Worm (Caenorhabditis elegans) whole organism, midembryonic: Measurements from ENCODE around the gene F19B10.5.

Source experiments
- T22C8.4 ChIP-seq: fragments of 200-800 bp; sonication (Bioruptor generic); IDR thresholded peaks from 2 replicates; pipeline ENCODE4 v1.3.6; 2022; ENCODE audit warnings: missing genetic modification characterization, missing compliant biosample characterization
- cog-1 ChIP-seq: sonication (generic microtip); optimal IDR thresholded peaks from 2 replicates; lab custom pipeline; 2016; ENCODE audit warnings: missing genetic modification characterization, missing compliant biosample characterization
- flt-1 ChIP-seq: fragments of 200-800 bp; sonication (Bioruptor generic); IDR thresholded peaks from 2 replicates; pipeline ENCODE4 v1.3.6; 2022; ENCODE audit warnings: missing genetic modification characterization, missing compliant biosample characterization
- klf-2 ChIP-seq: fragments of 200-800 bp; sonication (Bioruptor generic); conservative IDR thresholded peaks from 2 replicates; pipeline ENCODE4 v1.3.6; 2022; ENCODE audit warnings: missing genetic modification reagents, missing genetic modification characterization, missing compliant biosample characterization
- med-1 ChIP-seq: sonication (generic microtip); optimal IDR thresholded peaks from 2 replicates; lab custom pipeline; 2017; ENCODE audit warnings: missing genetic modification characterization, mild to moderate bottlenecking, missing compliant biosample characterization, antibody characterized with exemption, missing genetic modification reagents; ENCODE audit not compliant: insufficient read depth
- ref-1 ChIP-seq: fragments of 200-800 bp; sonication (Bioruptor generic); conservative IDR thresholded peaks from 2 replicates; pipeline ENCODE4 v1.3.6; 2022; ENCODE audit warnings: missing genetic modification reagents, missing genetic modification characterization, missing compliant biosample characterization
- tab-1 ChIP-seq: fragments of 200-800 bp; sonication (Bioruptor generic); IDR thresholded peaks from 2 replicates; pipeline ENCODE4 v1.3.6; 2022; ENCODE audit warnings: missing genetic modification characterization, missing compliant biosample characterization
- ztf-23 ChIP-seq: fragments of 200-800 bp; sonication (Bioruptor generic); IDR thresholded peaks from 2 replicates; pipeline ENCODE4 v1.3.6; 2022; ENCODE audit warnings: missing genetic modification reagents, missing genetic modification characterization, missing compliant biosample characterization
- ztf-29 ChIP-seq: fragments of 200-800 bp; sonication (Bioruptor generic); IDR thresholded peaks from 2 replicates; pipeline ENCODE4 v1.3.6; 2022; ENCODE audit warnings: missing genetic modification reagents, missing genetic modification characterization, missing compliant biosample characterization

F19B10.5 gene

DNA sequence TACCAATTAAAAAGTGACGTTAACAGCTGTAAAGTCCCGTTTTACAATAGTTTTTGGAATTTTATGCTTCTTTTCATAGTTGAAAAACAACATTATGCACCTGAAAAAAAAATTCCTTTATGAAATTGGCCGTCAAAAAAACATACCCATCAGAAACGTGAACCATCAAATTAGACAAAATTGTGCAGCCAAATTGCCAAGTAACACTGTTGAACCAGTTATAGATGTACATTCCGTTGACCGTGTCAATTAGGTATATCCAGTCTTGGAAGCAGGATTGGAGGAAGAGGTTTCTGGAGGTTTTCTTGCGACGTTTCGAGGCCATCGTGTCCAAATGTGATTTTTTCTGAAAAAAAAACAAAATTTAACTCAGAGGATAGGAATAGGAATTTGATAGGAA lies 13.8 kb downstream of the F19B10.5 start, which contains the start of gene srx-97:
Gene srx-97 (minus strand): TSS at position 101 of the 400 bp plus-strand sequence.
- TF ChIP-seq klf-2 (GFP tag; lab: Robert Waterston, UW) = no peak
- no peak for TF ChIP-seq ref-1 (GFP tag; lab: Robert Waterston, UW)
- TF ChIP-seq ztf-23 = no peak
- no peak for TF ChIP-seq flt-1 (GFP tag; lab: Robert Waterston, UW)
- no peak for TF ChIP-seq T22C8.4 (GFP tag; lab: Robert Waterston, UW)
- no peak for TF ChIP-seq med-1 (GFP tag; lab: Kevin White, UChicago)
- TF ChIP-seq ztf-29 (GFP tag; lab: Robert Waterston, UW) = no peak
- no peak for TF ChIP-seq cog-1
- no peak for TF ChIP-seq tab-1 (GFP tag; lab: Robert Waterston, UW)

ce11 chrII:3670956-3671355 lies 15.5 kb downstream of the F19B10.5 start, which contains the start of gene srx-98:
srx-98 (minus strand) TSS chrII:3671056.
- TF ChIP-seq ztf-29 (GFP tag; lab: Robert Waterston, UW) (no peak), med-1 (GFP tag; lab: Kevin White, UChicago) (no peak), ztf-23 (no peak), ref-1 (GFP tag; lab: Robert Waterston, UW) (no peak), T22C8.4 (GFP tag; lab: Robert Waterston, UW) (no peak)

ce11 chrII:3673493-3673892 lies 18.0 kb downstream of the F19B10.5 start, which contains the start of gene sea-1:
sea-1 (minus strand) TSS chrII:3673593.
- no peak for TF ChIP-seq tab-1 (GFP tag; lab: Robert Waterston, UW)
- TF ChIP-seq med-1 (GFP tag; lab: Kevin White, UChicago) = no peak
- no peak for TF ChIP-seq klf-2 (GFP tag; lab: Robert Waterston, UW)
- no peak for TF ChIP-seq T22C8.4 (GFP tag; lab: Robert Waterston, UW)
- TF ChIP-seq ref-1 (GFP tag; lab: Robert Waterston, UW) = no peak
- no peak for TF ChIP-seq flt-1 (GFP tag; lab: Robert Waterston, UW)
- TF ChIP-seq ztf-23 = no peak
- TF ChIP-seq ztf-29 (GFP tag; lab: Robert Waterston, UW) = no peak
- no peak for TF ChIP-seq cog-1

DNA sequence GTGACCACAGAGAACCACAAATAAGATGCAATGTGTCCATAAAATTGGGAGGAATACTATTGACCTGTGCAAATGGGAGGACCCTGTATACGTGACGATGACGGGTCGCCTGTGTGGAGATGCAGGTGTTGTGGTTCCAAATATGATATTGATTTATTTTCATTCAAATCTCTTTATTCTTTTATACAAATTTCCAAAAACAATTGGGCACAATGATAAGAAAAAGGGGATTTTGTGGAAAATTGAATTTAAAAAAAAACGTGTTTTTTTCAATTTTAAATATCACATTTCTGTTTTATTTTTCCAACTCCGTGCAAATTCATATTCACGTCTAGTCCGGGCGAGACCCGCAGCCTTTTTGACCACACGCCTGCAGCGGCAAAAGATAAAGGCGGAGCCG lies 19.7 kb downstream of the F19B10.5 start, which contains the start of gene F19B10.2:
Gene F19B10.2 (plus strand): TSS at position 301 of the 400 bp plus-strand sequence.
- TF ChIP-seq tab-1 (GFP tag; lab: Robert Waterston, UW) (no peak), klf-2 (GFP tag; lab: Robert Waterston, UW) (no peak), flt-1 (GFP tag; lab: Robert Waterston, UW) (no peak), cog-1 (no peak), T22C8.4 (GFP tag; lab: Robert Waterston, UW) (no peak), med-1 (GFP tag; lab: Kevin White, UChicago) (no peak), ztf-23 (no peak), ref-1 (GFP tag; lab: Robert Waterston, UW) (no peak), ztf-29 (GFP tag; lab: Robert Waterston, UW) (no peak)

ce11 chrII:3678978-3679377 lies 23.5 kb downstream of the F19B10.5 start:
- TF ChIP-seq T22C8.4 (GFP tag; lab: Robert Waterston, UW) (no peak), flt-1 (GFP tag; lab: Robert Waterston, UW) (no peak), tab-1 (GFP tag; lab: Robert Waterston, UW) (no peak), med-1 (GFP tag; lab: Kevin White, UChicago) (no peak), ref-1 (GFP tag; lab: Robert Waterston, UW) (no peak), ztf-29 (GFP tag; lab: Robert Waterston, UW) (no peak), ztf-23 (no peak), cog-1 (no peak), klf-2 (GFP tag; lab: Robert Waterston, UW) (no peak)

- TF ChIP-seq ztf-29 (GFP tag; lab: Robert Waterston, UW) (no peak), klf-2 (GFP tag; lab: Robert Waterston, UW) (no peak), tab-1 (GFP tag; lab: Robert Waterston, UW) (no peak), cog-1 (no peak), flt-1 (GFP tag; lab: Robert Waterston, UW) (no peak), T22C8.4 (GFP tag; lab: Robert Waterston, UW) (no peak), med-1 (GFP tag; lab: Kevin White, UChicago) (no peak), ref-1 (GFP tag; lab: Robert Waterston, UW) (no peak), ztf-23 (no peak)
Measured at ce11 chrII:3680366-3680765, 24.9 kb downstream of the F19B10.5 start.

DNA sequence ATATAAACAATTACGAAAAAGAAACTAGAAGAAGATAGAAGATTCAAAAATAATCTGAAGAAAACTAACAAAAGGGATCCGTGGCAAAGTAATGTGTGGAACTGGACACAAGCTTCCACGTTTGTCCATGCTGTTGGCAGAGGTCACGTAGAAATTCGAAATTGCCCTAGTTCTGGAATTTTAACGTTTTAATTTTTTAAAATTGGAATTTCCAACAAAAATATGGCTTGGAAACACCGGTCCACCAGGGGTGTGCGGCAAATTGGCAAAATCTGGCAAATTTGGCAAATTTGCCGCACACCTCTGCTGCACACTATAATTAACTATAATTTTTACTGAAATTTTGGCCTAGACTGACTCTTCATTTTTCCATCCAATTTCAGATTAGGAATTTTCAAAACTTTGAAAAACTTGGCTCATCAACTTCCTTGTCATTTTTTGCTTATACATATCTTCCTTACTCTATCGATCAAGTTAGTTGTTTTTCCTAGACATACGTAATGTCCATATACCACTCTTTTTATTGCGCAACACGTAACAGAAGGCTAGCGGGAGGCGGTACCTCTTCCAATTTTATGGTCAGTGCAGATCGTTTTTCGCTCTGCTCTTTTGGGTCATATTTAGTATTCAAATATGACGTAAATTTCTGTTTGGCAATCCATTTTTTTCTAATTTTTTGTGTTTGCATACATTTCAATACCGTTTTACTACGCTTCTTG lies 26.0 kb downstream of the F19B10.5 start, which contains the start of gene F19B10.10:
Gene F19B10.10 (minus strand): TSS at position 51 of the 719 bp plus-strand sequence.
- TF ChIP-seq T22C8.4 (GFP tag; lab: Robert Waterston, UW) = no peak

DNA sequence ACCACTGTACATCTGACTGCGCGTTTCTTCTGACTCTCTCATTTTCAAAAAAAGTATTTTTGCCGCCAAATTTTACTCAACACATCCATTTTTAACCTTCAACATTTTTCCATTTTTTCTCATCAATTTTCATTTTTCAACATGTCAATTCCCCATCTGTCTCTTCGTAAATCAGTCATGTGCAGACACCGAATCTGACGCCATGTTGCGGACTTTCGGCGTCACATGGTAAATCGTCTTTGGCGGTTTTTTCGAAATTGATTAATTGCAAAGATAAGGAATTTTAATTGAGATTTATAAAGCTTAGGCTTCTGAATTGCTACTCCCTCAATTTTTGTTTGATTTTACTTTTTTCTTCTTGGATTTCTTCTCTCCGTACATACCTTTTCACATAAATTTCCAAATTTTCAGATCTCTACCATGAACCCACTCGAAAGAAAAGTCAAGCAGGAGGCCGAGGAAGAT lies 27.3 kb downstream of the F19B10.5 start, which contains the start of gene F19B10.1:
Gene F19B10.1 (plus strand): TSS at position 415 of the 465 bp plus-strand sequence.
- no peak for TF ChIP-seq T22C8.4 (GFP tag; lab: Robert Waterston, UW)
- no peak for TF ChIP-seq cog-1
- no peak for TF ChIP-seq tab-1 (GFP tag; lab: Robert Waterston, UW)
- TF ChIP-seq ref-1 (GFP tag; lab: Robert Waterston, UW) = no peak
- TF ChIP-seq ztf-29 (GFP tag; lab: Robert Waterston, UW) = no peak

- no peak for TF ChIP-seq flt-1 (GFP tag; lab: Robert Waterston, UW)
- TF ChIP-seq ref-1 (GFP tag; lab: Robert Waterston, UW) = no peak
- no peak for TF ChIP-seq tab-1 (GFP tag; lab: Robert Waterston, UW)
- TF ChIP-seq klf-2 (GFP tag; lab: Robert Waterston, UW) = no peak
- no peak for TF ChIP-seq ztf-23
- TF ChIP-seq T22C8.4 (GFP tag; lab: Robert Waterston, UW) = no peak
Measured at ce11 chrII:3684487-3685067, 29.1 kb downstream of the F19B10.5 start.
